Fruit fly (Drosophila melanogaster) whole organism, embryonic: ENCODE data around the gene CG7387.
A peak's percentile ranks its signal among the peaks of the same experiment; 100 is the strongest.

ENCODE experiments used
- Abd-B ChIP-seq: fragments of 200-800 bp; sonication (Bioruptor generic); optimal IDR thresholded peaks from 2 replicates; lab custom pipeline; 2018; ENCODE audit warnings: missing biosample characterization, mild to moderate bottlenecking, missing genetic modification characterization, moderate library complexity
- BtbVII ChIP-seq: fragments of 200-800 bp; sonication (Bioruptor generic); optimal IDR thresholded peaks from 3 replicates; lab custom pipeline; 2017; ENCODE audit warnings: missing biosample characterization, mild to moderate bottlenecking, missing genetic modification characterization
- CG10209 ChIP-seq: fragments of 200-800 bp; sonication (Bioruptor generic); optimal IDR thresholded peaks from 3 replicates; lab custom pipeline; 2017; ENCODE audit warnings: missing biosample characterization, mild to moderate bottlenecking, missing genetic modification characterization, missing genetic modification reagents
- CG12104 ChIP-seq: fragments of 200-800 bp; sonication (Bioruptor generic); optimal IDR thresholded peaks from 3 replicates; lab custom pipeline; 2016; ENCODE audit warnings: missing biosample characterization, missing genetic modification characterization
- CG12942 ChIP-seq: fragments of 200-800 bp; sonication (Bioruptor generic); optimal IDR thresholded peaks from 3 replicates; lab custom pipeline; 2016; ENCODE audit warnings: missing biosample characterization, missing genetic modification characterization
- CG14860 ChIP-seq: fragments of 200-800 bp; sonication (Bioruptor generic); IDR thresholded peaks from 3 replicates; pipeline ENCODE4 v1.3.6; 2022; ENCODE audit warnings: missing biosample characterization, missing genetic modification characterization; ENCODE audit not compliant: partially characterized antibody
- CG15514 ChIP-seq: fragments of 200-800 bp; sonication (Bioruptor generic); optimal IDR thresholded peaks from 3 replicates; lab custom pipeline; 2017; ENCODE audit warnings: missing biosample characterization, missing genetic modification characterization, mild to moderate bottlenecking, moderate library complexity, missing genetic modification reagents
- CG1792 ChIP-seq: fragments of 200-800 bp; sonication (Bioruptor generic); optimal IDR thresholded peaks from 2 replicates; lab custom pipeline; 2016; ENCODE audit warnings: missing biosample characterization, missing genetic modification characterization
- CG18262 ChIP-seq: fragments of 200-800 bp; optimal IDR thresholded peaks from 3 replicates; lab custom pipeline; 2019; ENCODE audit warnings: missing biosample characterization, mild to moderate bottlenecking, missing genetic modification characterization, moderate library complexity
- CG2116 ChIP-seq: fragments of 200-800 bp; sonication (Bioruptor generic); optimal IDR thresholded peaks from 3 replicates; lab custom pipeline; 2018; ENCODE audit warnings: missing biosample characterization, mild to moderate bottlenecking, missing genetic modification characterization
- CG2120 ChIP-seq: fragments of 200-800 bp; sonication (Bioruptor generic); optimal IDR thresholded peaks from 3 replicates; lab custom pipeline; 2016; ENCODE audit warnings: missing biosample characterization, missing genetic modification characterization
- CG31388 ChIP-seq: fragments of 200-800 bp; sonication (Bioruptor generic); optimal IDR thresholded peaks from 2 replicates; lab custom pipeline; 2016; ENCODE audit warnings: missing biosample characterization, missing genetic modification characterization
- CG31441 ChIP-seq: fragments of 200-800 bp; sonication (Bioruptor generic); IDR thresholded peaks from 2 replicates; pipeline ENCODE4 v1.3.6; 2022; ENCODE audit warnings: missing biosample characterization, missing genetic modification characterization
- CG3163 ChIP-seq: fragments of 200-800 bp; sonication (Bioruptor generic); optimal IDR thresholded peaks from 3 replicates; lab custom pipeline; 2016; ENCODE audit warnings: missing biosample characterization, missing genetic modification characterization
- CG34224 ChIP-seq: fragments of 200-800 bp; sonication (Bioruptor generic); IDR thresholded peaks from 3 replicates; pipeline ENCODE4 v1.3.6; 2022; ENCODE audit warnings: missing biosample characterization, missing genetic modification characterization; ENCODE audit not compliant: partially characterized antibody
- CG4360 ChIP-seq: fragments of 200-800 bp; sonication (Bioruptor generic); IDR thresholded peaks from 2 replicates; pipeline ENCODE4 v1.3.6; 2022; ENCODE audit warnings: missing biosample characterization, missing genetic modification characterization
- CG4424 ChIP-seq: fragments of 200-800 bp; sonication (Bioruptor generic); optimal IDR thresholded peaks from 3 replicates; lab custom pipeline; 2016; ENCODE audit warnings: missing biosample characterization, missing genetic modification characterization
- CG4617 ChIP-seq: fragments of 200-800 bp; sonication (Bioruptor generic); optimal IDR thresholded peaks from 3 replicates; lab custom pipeline; 2016; ENCODE audit warnings: missing biosample characterization, missing genetic modification characterization, borderline replicate concordance
- CG4820 ChIP-seq: fragments of 200-800 bp; sonication (Bioruptor generic); optimal IDR thresholded peaks from 3 replicates; lab custom pipeline; 2016; ENCODE audit warnings: missing biosample characterization, missing genetic modification characterization
- CG6854 ChIP-seq: fragments of 200-800 bp; sonication (Bioruptor generic); optimal IDR thresholded peaks from 3 replicates; lab custom pipeline; 2017; ENCODE audit warnings: missing biosample characterization, mild to moderate bottlenecking, missing genetic modification characterization
- CG7839 ChIP-seq: fragments of 200-800 bp; sonication (Bioruptor generic); optimal IDR thresholded peaks from 3 replicates; lab custom pipeline; 2018; ENCODE audit warnings: missing biosample characterization, mild to moderate bottlenecking, missing genetic modification characterization, moderate library complexity
- CG8359 ChIP-seq: fragments of 200-800 bp; sonication (Bioruptor generic); optimal IDR thresholded peaks from 2 replicates; lab custom pipeline; 2017; ENCODE audit warnings: missing biosample characterization, mild to moderate bottlenecking, missing genetic modification characterization, borderline replicate concordance
- CG9437 ChIP-seq: fragments of 200-800 bp; sonication (Bioruptor generic); optimal IDR thresholded peaks from 2 replicates; lab custom pipeline; 2018; ENCODE audit warnings: missing biosample characterization, mild to moderate bottlenecking, missing genetic modification characterization
- Dad ChIP-seq: fragments of 200-800 bp; sonication (Bioruptor generic); optimal IDR thresholded peaks from 3 replicates; lab custom pipeline; 2016; ENCODE audit warnings: missing biosample characterization, missing genetic modification characterization
- HmgZ ChIP-seq: fragments of 200-800 bp; sonication (Bioruptor generic); optimal IDR thresholded peaks from 2 replicates; lab custom pipeline; 2018; ENCODE audit warnings: missing biosample characterization, mild to moderate bottlenecking, missing genetic modification characterization
- Meics ChIP-seq: fragments of 200-800 bp; sonication (Bioruptor generic); optimal IDR thresholded peaks from 2 replicates; lab custom pipeline; 2017; ENCODE audit warnings: missing biosample characterization, mild to moderate bottlenecking, missing genetic modification characterization
- NK7.1 ChIP-seq: fragments of 200-800 bp; sonication (Bioruptor generic); optimal IDR thresholded peaks from 3 replicates; lab custom pipeline; 2016; ENCODE audit warnings: missing biosample characterization, missing genetic modification characterization
- Nf-YC ChIP-seq: fragments of 200-800 bp; optimal IDR thresholded peaks from 3 replicates; lab custom pipeline; 2019; ENCODE audit warnings: missing biosample characterization, mild to moderate bottlenecking, missing genetic modification characterization, moderate library complexity
- Oli ChIP-seq: fragments of 200-800 bp; sonication (Bioruptor generic); optimal IDR thresholded peaks from 2 replicates; lab custom pipeline; 2018; ENCODE audit warnings: missing biosample characterization, mild to moderate bottlenecking, missing genetic modification characterization, moderate library complexity
- Pdp1 ChIP-seq, 2 experiments: fragments of 200-800 bp; sonication (Bioruptor generic); optimal IDR thresholded peaks; 3 replicates each; lab custom pipeline; 2016; ENCODE audit warnings: missing biosample characterization in 2 of 2, missing genetic modification characterization in 2 of 2, mild to moderate bottlenecking in 1 of 2, moderate library complexity in 1 of 2
- Poxn ChIP-seq: fragments of 200-800 bp; sonication (Bioruptor generic); IDR thresholded peaks from 2 replicates; pipeline ENCODE4 v1.3.6; 2022; ENCODE audit warnings: missing biosample characterization, missing genetic modification characterization
- Rfx ChIP-seq: fragments of 200-800 bp; sonication (Bioruptor generic); IDR thresholded peaks from 2 replicates; pipeline ENCODE4 v1.3.6; 2022; ENCODE audit warnings: missing biosample characterization, missing genetic modification characterization
- ab ChIP-seq: fragments of 200-800 bp; sonication (Bioruptor generic); optimal IDR thresholded peaks from 2 replicates; lab custom pipeline; 2016; ENCODE audit warnings: missing biosample characterization, missing genetic modification characterization
- ap ChIP-seq: fragments of 200-800 bp; sonication (Bioruptor generic); IDR thresholded peaks from 2 replicates; pipeline ENCODE4 v1.3.6; 2022; ENCODE audit warnings: missing biosample characterization, missing genetic modification characterization
- bsh ChIP-seq, 2 experiments: fragments of 200-800 bp; sonication (Bioruptor generic); optimal IDR thresholded peaks; 2 replicates each; lab custom pipeline; 2017 to 2018; ENCODE audit warnings: mild to moderate bottlenecking in 2 of 2, missing biosample characterization in 2 of 2, missing genetic modification characterization in 2 of 2, moderate library complexity in 1 of 2
- crc ChIP-seq: fragments of 200-800 bp; sonication (Bioruptor generic); optimal IDR thresholded peaks from 2 replicates; lab custom pipeline; 2016; ENCODE audit warnings: missing biosample characterization, missing genetic modification characterization
- gsb-n ChIP-seq: fragments of 200-800 bp; sonication (Bioruptor generic); optimal IDR thresholded peaks from 3 replicates; lab custom pipeline; 2018; ENCODE audit warnings: missing biosample characterization, mild to moderate bottlenecking, missing genetic modification characterization
- lbe ChIP-seq: fragments of 200-800 bp; sonication (Bioruptor generic); optimal IDR thresholded peaks from 2 replicates; lab custom pipeline; 2016; ENCODE audit warnings: missing biosample characterization, mild to moderate bottlenecking, missing genetic modification characterization
- lmd ChIP-seq: fragments of 200-800 bp; sonication (Bioruptor generic); IDR thresholded peaks from 2 replicates; pipeline ENCODE4 v1.3.6; 2022; ENCODE audit warnings: missing biosample characterization, missing genetic modification characterization
- mam ChIP-seq: fragments of 200-800 bp; sonication (Bioruptor generic); optimal IDR thresholded peaks from 3 replicates; lab custom pipeline; 2016; ENCODE audit warnings: missing biosample characterization, missing genetic modification characterization
- mld ChIP-seq: fragments of 200-800 bp; sonication (Bioruptor generic); IDR thresholded peaks from 3 replicates; pipeline ENCODE4 v1.3.6; 2022; ENCODE audit warnings: missing biosample characterization, missing genetic modification characterization; ENCODE audit not compliant: partially characterized antibody
- nau ChIP-seq: fragments of 200-800 bp; sonication (Bioruptor generic); optimal IDR thresholded peaks from 3 replicates; lab custom pipeline; 2017; ENCODE audit warnings: missing biosample characterization, mild to moderate bottlenecking, missing genetic modification characterization, missing genetic modification reagents
- rib ChIP-seq: fragments of 200-800 bp; sonication (Bioruptor generic); IDR thresholded peaks from 2 replicates; pipeline ENCODE4 v1.3.6; 2022; ENCODE audit warnings: missing biosample characterization, missing genetic modification characterization
- sqz ChIP-seq: fragments of 200-800 bp; sonication (Bioruptor generic); optimal IDR thresholded peaks from 3 replicates; lab custom pipeline; 2018; ENCODE audit warnings: missing biosample characterization, mild to moderate bottlenecking, missing genetic modification characterization
- tll ChIP-seq, 2 experiments: fragments of 200-800 bp in 1 of 2; fragments of >200 bp in 1 of 2; sonication (Bioruptor generic) in 1 of 2; optimal IDR thresholded peaks; 2 replicates each; lab custom pipeline; 2017 to 2019; ENCODE audit warnings: missing biosample characterization in 2 of 2, missing genetic modification characterization in 2 of 2, mild to moderate bottlenecking in 1 of 2, moderate library complexity in 1 of 2
- tna ChIP-seq: fragments of 200-800 bp; sonication (Bioruptor generic); IDR thresholded peaks from 2 replicates; pipeline ENCODE4 v1.3.6; 2022; ENCODE audit warnings: missing biosample characterization, missing genetic modification characterization; ENCODE audit not compliant: partially characterized antibody
- trem ChIP-seq: fragments of 200-800 bp; optimal IDR thresholded peaks from 3 replicates; lab custom pipeline; 2019; ENCODE audit warnings: missing biosample characterization, mild to moderate bottlenecking, missing genetic modification characterization, moderate library complexity
- unc-4 ChIP-seq: fragments of 200-800 bp; sonication (Bioruptor generic); IDR thresholded peaks from 2 replicates; pipeline ENCODE4 v1.3.6; 2022; ENCODE audit warnings: missing biosample characterization, missing genetic modification characterization; ENCODE audit not compliant: partially characterized antibody
- usp ChIP-seq: fragments of >200 bp; optimal IDR thresholded peaks from 2 replicates; lab custom pipeline; 2017; ENCODE audit warnings: missing biosample characterization, missing genetic modification characterization
- z ChIP-seq: fragments of 200-800 bp; sonication (Bioruptor generic); IDR thresholded peaks from 3 replicates; pipeline ENCODE4 v1.3.6; 2022; ENCODE audit warnings: missing biosample characterization, missing genetic modification characterization

Gene CG7387

dm6 chr3L:8175818-8176217 lies 17.1 kb downstream of the CG7387 start, which contains the start of gene RecQ4 (continued):
- TF ChIP-seq mam (GFP tag; lab: Kevin White, UChicago) (no peak), crc (GFP tag; lab: Kevin White, UChicago) (no peak), sqz (GFP tag; lab: Kevin White, UChicago) (no peak), Oli (no peak), Dad (GFP tag; lab: Kevin White, UChicago) (peak; percentile 16), unc-4 (GFP tag; lab: Robert Waterston, UW) (0 out of 2 replicates have a peak, but pooled peaks have one; percentile 29), NK7.1 (GFP tag; lab: Kevin White, UChicago) (no peak), lbe (GFP tag; lab: Kevin White, UChicago) (no peak), lmd (GFP tag; lab: Robert Waterston, UW) (no peak), Nf-YC (tag; lab: Kevin White, UChicago) (no peak), gsb-n (tag; lab: Kevin White, UChicago) (no peak), CG15514 (GFP tag; lab: Kevin White, UChicago) (peak; percentile 62), CG8359 (GFP tag; lab: Kevin White, UChicago) (no peak), CG4820 (GFP tag; lab: Kevin White, UChicago) (no peak), Abd-B (GFP tag; lab: Kevin White, UChicago) (no peak), CG2120 (no peak), Meics (GFP tag; lab: Kevin White, UChicago) (no peak), CG31441 (GFP tag; lab: Robert Waterston, UW) (no peak), CG4424 (GFP tag; lab: Kevin White, UChicago) (no peak), CG6854 (GFP tag; lab: Kevin White, UChicago) (no peak), rib (GFP tag; lab: Robert Waterston, UW) (no peak), HmgZ (peak; percentile 40), Pdp1 (GFP tag; optimal IDR thresholded peaks at IDR 0.05; lab: Kevin White, UChicago) (no peak), CG12942 (GFP tag; lab: Kevin White, UChicago) (no peak), trem (peak; percentile 36), CG2116 (GFP tag; lab: Kevin White, UChicago) (peak; percentile 40), tna (GFP tag; lab: Robert Waterston, UW) (no peak), CG4617 (GFP tag; lab: Kevin White, UChicago) (peak; percentile 8), CG1792 (GFP tag; lab: Kevin White, UChicago) (no peak), CG10209 (GFP tag; lab: Kevin White, UChicago) (no peak), bsh (GFP tag; optimal IDR thresholded peaks at IDR 0.05; lab: Kevin White, UChicago) (no peak), z (GFP tag; lab: Robert Waterston, UW) (no peak), CG34224 (GFP tag; lab: Robert Waterston, UW) (peak; percentile 44; the same call in 2 of the 3 replicates), Poxn (GFP tag; lab: Robert Waterston, UW) (no peak), CG14860 (no peak), CG18262 (tag; lab: Kevin White, UChicago) (no peak), CG12104 (GFP tag; lab: Kevin White, UChicago) (no peak), mld (GFP tag; lab: Robert Waterston, UW) (no peak), ap (GFP tag; lab: Robert Waterston, UW) (no peak), Rfx (no peak), CG7839 (tag; lab: Kevin White, UChicago) (no peak), CG3163 (GFP tag; lab: Kevin White, UChicago) (no peak), CG31388 (GFP tag; lab: Kevin White, UChicago) (no peak), tll (GFP tag; optimal IDR thresholded peaks at IDR 0.05; lab: Kevin White, UChicago) (no peak), usp (GFP tag; lab: Kevin White, UChicago) (no peak), ab (GFP tag; lab: Kevin White, UChicago) (no peak), BtbVII (GFP tag; lab: Kevin White, UChicago) (no peak), CG9437 (GFP tag; lab: Kevin White, UChicago) (no peak), CG4360 (no peak), nau (no peak)
